Worm (Caenorhabditis elegans): Measurements from ENCODE around the gene dnj-7.

DNA sequence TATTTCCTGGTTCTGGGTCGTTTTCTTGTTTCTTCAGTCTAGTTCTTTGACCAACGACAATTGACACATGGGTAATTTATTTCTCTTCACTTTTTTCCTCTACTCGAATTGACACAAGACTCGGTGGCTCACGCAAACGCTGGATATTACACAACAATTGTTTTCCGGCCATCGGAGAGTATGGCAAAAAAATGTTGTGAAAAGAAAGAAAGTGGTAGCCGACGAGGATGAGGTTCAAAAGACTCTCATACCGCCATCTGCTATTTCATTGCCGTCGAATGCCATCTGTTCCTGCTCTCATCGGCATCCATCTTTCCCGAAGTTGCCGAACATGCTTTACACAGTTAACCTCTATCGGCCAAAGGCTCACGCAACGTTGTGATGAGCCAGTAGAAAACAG lies 42.4 kb downstream of the dnj-7 start:
- no peak for TF ChIP-seq elt-3 (tag; optimal IDR thresholded peaks at IDR 0.05)
- no peak for TF ChIP-seq lin-13 (tag; optimal IDR thresholded peaks at IDR 0.05)
- TF ChIP-seq tbx-8 (GFP tag; optimal IDR thresholded peaks at IDR 0.05): no peak
- no peak for TF ChIP-seq snpc-4 (tag; optimal IDR thresholded peaks at IDR 0.05)

All from whole organism, mixed stage, embryonic.